Fruit fly (Drosophila melanogaster): ENCODE measurements around the gene Dip-B.

- no peak for TF ChIP-seq h (optimal IDR thresholded peaks at IDR 0.05)
- TF ChIP-seq ttk (optimal IDR thresholded peaks at IDR 0.05): no peak
- no peak for TF ChIP-seq insv (optimal IDR thresholded peaks at IDR 0.05)
- TF ChIP-seq psq (optimal IDR thresholded peaks at IDR 0.05): no peak
Measured at dm6 chr3R:13783397-13783796, 1.3 kb downstream of the Dip-B start.

Data from Kc167 (cell line).